Fruit fly (Drosophila melanogaster) whole organism, prepupa: Measurements from ENCODE around the gene CG17264.

ENCODE experiments used
- CG10631 ChIP-seq: fragments of 200-800 bp; sonication (Bioruptor generic); optimal IDR thresholded peaks from 2 replicates; lab custom pipeline; 2016; ENCODE audit warnings: missing biosample characterization, missing genetic modification characterization
- CG11294 ChIP-seq: fragments of 200-800 bp; sonication (Bioruptor generic); IDR thresholded peaks from 2 replicates; pipeline ENCODE4 v1.3.6; 2022; ENCODE audit warnings: missing biosample characterization, missing genetic modification characterization
- CG11902 ChIP-seq: fragments of 200-800 bp; sonication (Bioruptor generic); optimal IDR thresholded peaks from 3 replicates; lab custom pipeline; 2016; ENCODE audit warnings: missing biosample characterization, missing genetic modification characterization
- CG15336 ChIP-seq: fragments of 200-800 bp; sonication (Bioruptor generic); IDR thresholded peaks from 2 replicates; pipeline ENCODE4 v1.3.6; 2022; ENCODE audit warnings: missing biosample characterization, missing genetic modification characterization
- CG3032 ChIP-seq: fragments of 200-800 bp; optimal IDR thresholded peaks from 2 replicates; lab custom pipeline; 2019; ENCODE audit warnings: missing biosample characterization, mild to moderate bottlenecking, missing genetic modification characterization, moderate library complexity
- CG31627 ChIP-seq: fragments of 200-800 bp; sonication (Bioruptor generic); optimal IDR thresholded peaks from 3 replicates; lab custom pipeline; 2016; ENCODE audit warnings: missing biosample characterization, missing genetic modification characterization
- CG32006 ChIP-seq: fragments of 200-800 bp; sonication (Bioruptor generic); optimal IDR thresholded peaks from 3 replicates; lab custom pipeline; 2017; ENCODE audit warnings: missing biosample characterization, mild to moderate bottlenecking, missing genetic modification characterization
- CG3919 ChIP-seq: fragments of 200-800 bp; sonication (Bioruptor generic); optimal IDR thresholded peaks from 3 replicates; lab custom pipeline; 2016; ENCODE audit warnings: missing biosample characterization, missing genetic modification characterization
- CG6163 ChIP-seq: fragments of 200-800 bp; sonication (Bioruptor generic); IDR thresholded peaks from 3 replicates; pipeline ENCODE4 v1.3.6; 2022; ENCODE audit warnings: missing biosample characterization, missing genetic modification characterization
- CG6276 ChIP-seq: fragments of 200-800 bp; sonication (Bioruptor generic); optimal IDR thresholded peaks from 2 replicates; lab custom pipeline; 2017; ENCODE audit warnings: missing biosample characterization, mild to moderate bottlenecking, missing genetic modification characterization
- CG7368 ChIP-seq: fragments of 200-800 bp; sonication (Bioruptor generic); optimal IDR thresholded peaks from 3 replicates; lab custom pipeline; 2016; ENCODE audit warnings: missing biosample characterization, missing genetic modification characterization
- CG8119 ChIP-seq: fragments of 200-800 bp; sonication (Bioruptor generic); IDR thresholded peaks from 3 replicates; pipeline ENCODE4 v1.3.6; 2022; ENCODE audit warnings: missing biosample characterization, missing genetic modification characterization
- CG8319 ChIP-seq: fragments of 200-800 bp; sonication (Bioruptor generic); optimal IDR thresholded peaks from 3 replicates; lab custom pipeline; 2016; ENCODE audit warnings: missing biosample characterization, missing genetic modification characterization
- CG9139 ChIP-seq: fragments of 200-800 bp; sonication (Bioruptor generic); optimal IDR thresholded peaks from 3 replicates; lab custom pipeline; 2017; ENCODE audit warnings: missing biosample characterization, mild to moderate bottlenecking, missing genetic modification characterization
- Eip78C ChIP-seq: fragments of 200-800 bp; sonication (Bioruptor generic); peaks from one replicate; lab custom pipeline; 2016; ENCODE audit warnings: missing biosample characterization, missing genetic modification characterization
- Ets21C ChIP-seq: fragments of 200-800 bp; sonication (Bioruptor generic); optimal IDR thresholded peaks from 3 replicates; lab custom pipeline; 2016; ENCODE audit warnings: missing biosample characterization, missing genetic modification characterization
- Ets96B ChIP-seq: fragments of 200-800 bp; optimal IDR thresholded peaks from 2 replicates; lab custom pipeline; 2019; ENCODE audit warnings: missing biosample characterization, mild to moderate bottlenecking, missing genetic modification characterization, moderate library complexity
- Gug ChIP-seq: fragments of 200-800 bp; sonication (Bioruptor generic); IDR thresholded peaks from 2 replicates; pipeline ENCODE4 v1.3.6; 2022; ENCODE audit warnings: missing biosample characterization, missing genetic modification characterization
- Hr38 ChIP-seq: sonication (Bioruptor generic); optimal IDR thresholded peaks from 2 replicates; lab custom pipeline; 2016; ENCODE audit warnings: missing biosample characterization, missing genetic modification characterization
- Hr39 ChIP-seq: fragments of 200-800 bp; sonication (Bioruptor generic); optimal IDR thresholded peaks from 2 replicates; lab custom pipeline; 2016; ENCODE audit warnings: missing biosample characterization, missing genetic modification characterization
- Hr4 ChIP-seq: fragments of 200-800 bp; sonication (Bioruptor generic); optimal IDR thresholded peaks from 3 replicates; lab custom pipeline; 2016; ENCODE audit warnings: missing biosample characterization, missing genetic modification characterization
- Met ChIP-seq: fragments of 200-800 bp; sonication (Bioruptor generic); optimal IDR thresholded peaks from 3 replicates; lab custom pipeline; 2016; ENCODE audit warnings: missing biosample characterization, missing genetic modification characterization
- Smox ChIP-seq: fragments of 200-800 bp; sonication (Bioruptor generic); optimal IDR thresholded peaks from 3 replicates; lab custom pipeline; 2016; ENCODE audit warnings: missing biosample characterization, missing genetic modification characterization
- Sox102F ChIP-seq: fragments of 200-800 bp; sonication (Bioruptor generic); optimal IDR thresholded peaks from 2 replicates; lab custom pipeline; 2016; ENCODE audit warnings: missing biosample characterization, mild to moderate bottlenecking, missing genetic modification characterization
- acj6 ChIP-seq: fragments of 200-800 bp; sonication (Bioruptor generic); optimal IDR thresholded peaks from 3 replicates; lab custom pipeline; 2016; ENCODE audit warnings: missing biosample characterization, missing genetic modification characterization
- cyc ChIP-seq: fragments of 200-800 bp; sonication (Bioruptor generic); optimal IDR thresholded peaks from 3 replicates; lab custom pipeline; 2016; ENCODE audit warnings: missing biosample characterization, missing genetic modification characterization
- dsx ChIP-seq: fragments of 200-800 bp; optimal IDR thresholded peaks from 3 replicates; lab custom pipeline; 2019; ENCODE audit warnings: missing biosample characterization, mild to moderate bottlenecking, missing genetic modification characterization, moderate library complexity; ENCODE audit not compliant: poor library complexity, severe bottlenecking
- eg ChIP-seq: fragments of 200-800 bp; sonication (Bioruptor generic); IDR thresholded peaks from 3 replicates; pipeline ENCODE4 v1.3.6; 2022; ENCODE audit warnings: missing biosample characterization, missing genetic modification characterization
- fd85E ChIP-seq: fragments of 200-800 bp; sonication (Bioruptor generic); optimal IDR thresholded peaks from 3 replicates; lab custom pipeline; 2016; ENCODE audit warnings: missing biosample characterization, missing genetic modification characterization
- pdm3 ChIP-seq: fragments of 200-800 bp; sonication (Bioruptor generic); optimal IDR thresholded peaks from 3 replicates; lab custom pipeline; 2016; ENCODE audit warnings: missing biosample characterization, missing genetic modification characterization
- salr ChIP-seq, 2 experiments: fragments of 200-800 bp; sonication (Bioruptor generic); optimal IDR thresholded peaks; 3 replicates each; lab custom pipeline; 2016 to 2018; ENCODE audit warnings: missing biosample characterization in 2 of 2, missing genetic modification characterization in 2 of 2, mild to moderate bottlenecking in 1 of 2
- svp ChIP-seq: fragments of 200-800 bp; sonication (Bioruptor generic); peaks from one replicate; lab custom pipeline; 2016; ENCODE audit warnings: missing biosample characterization, missing genetic modification characterization

Gene CG17264

DNA sequence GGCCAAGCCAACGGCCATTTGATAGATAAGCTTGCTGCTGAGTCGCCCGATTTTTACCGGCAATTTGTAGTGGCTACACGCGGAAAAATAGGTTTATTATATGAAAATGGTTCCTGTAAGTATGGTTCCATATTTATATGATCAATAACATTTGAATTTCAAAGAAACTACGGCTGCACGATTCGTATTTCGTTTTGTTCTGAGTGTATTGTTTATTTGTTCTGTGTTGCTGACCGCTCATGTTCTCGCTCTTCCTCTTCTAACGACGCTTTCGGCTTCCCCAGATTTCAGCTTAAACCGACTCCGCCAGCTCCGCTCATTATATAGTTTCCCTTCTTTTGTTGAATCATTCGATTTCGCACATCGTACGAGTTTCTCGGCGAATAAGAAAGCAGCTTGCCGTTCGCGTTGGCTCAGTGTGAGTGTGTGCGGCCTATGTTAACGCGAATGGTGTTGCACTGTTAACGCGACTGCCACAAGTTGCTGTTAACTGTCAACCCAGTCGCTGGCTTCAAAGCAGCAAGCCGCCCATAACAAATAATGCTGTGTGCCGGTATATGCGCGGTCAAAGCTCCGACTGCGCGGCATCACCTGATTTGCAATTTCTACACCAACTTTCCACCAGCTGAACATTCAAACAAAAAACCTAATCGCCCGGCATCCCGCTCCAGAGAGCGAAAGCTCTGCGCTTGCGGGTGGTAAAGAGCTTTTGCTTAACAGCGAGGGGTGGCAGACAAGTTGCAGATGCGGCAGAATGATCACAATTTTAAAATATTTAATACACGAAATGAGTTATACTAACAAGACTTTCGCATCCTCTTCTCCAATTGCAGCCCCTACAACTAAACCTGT is 40.7 kb downstream of the CG17264 start:
- TF ChIP-seq CG8119 (GFP tag; lab: Robert Waterston, UW) (peak; percentile 39; the same call in 2 of the 3 replicates), CG11902 (GFP tag; lab: Kevin White, UChicago) (no peak), cyc (GFP tag; lab: Kevin White, UChicago) (peak; percentile 3), fd85E (no peak), CG3919 (peak; percentile 12), CG6276 (GFP tag; lab: Kevin White, UChicago) (no peak), CG7368 (GFP tag; lab: Kevin White, UChicago) (no peak), CG8319 (GFP tag; lab: Kevin White, UChicago) (no peak), CG32006 (GFP tag; lab: Kevin White, UChicago) (peak; percentile 65), CG3032 (tag; lab: Kevin White, UChicago) (no peak), Sox102F (GFP tag; lab: Kevin White, UChicago) (peak; percentile 36), Met (GFP tag; lab: Kevin White, UChicago) (peak; percentile 4), svp (GFP tag; lab: Kevin White, UChicago) (peak; percentile 35), salr (GFP tag; optimal IDR thresholded peaks at IDR 0.05; lab: Kevin White, UChicago) (peak in 1 of 2 experiments; percentile 5), Ets96B (no peak), CG6163 (GFP tag; lab: Robert Waterston, UW) (peak; percentile 63; the same call in 2 of the 3 replicates), Hr4 (GFP tag; lab: Kevin White, UChicago) (peak; percentile 56), eg (peak; percentile 44), Eip78C (GFP tag; lab: Kevin White, UChicago) (peak; percentile 73), CG10631 (GFP tag; lab: Kevin White, UChicago) (peak; percentile 9), Hr39 (GFP tag; lab: Kevin White, UChicago) (peak; percentile 9), pdm3 (GFP tag; lab: Kevin White, UChicago) (peak; percentile 31), Gug (GFP tag; lab: Robert Waterston, UW) (peak; percentile 29; the same call in 1 of the 2 replicates), dsx (GFP tag; lab: Kevin White, UChicago) (no peak), CG11294 (GFP tag; lab: Robert Waterston, UW) (0 out of 2 replicates have a peak, but pooled peaks have one; percentile 16), CG15336 (peak; percentile 51), CG31627 (GFP tag; lab: Kevin White, UChicago) (peak; percentile 16)

DNA sequence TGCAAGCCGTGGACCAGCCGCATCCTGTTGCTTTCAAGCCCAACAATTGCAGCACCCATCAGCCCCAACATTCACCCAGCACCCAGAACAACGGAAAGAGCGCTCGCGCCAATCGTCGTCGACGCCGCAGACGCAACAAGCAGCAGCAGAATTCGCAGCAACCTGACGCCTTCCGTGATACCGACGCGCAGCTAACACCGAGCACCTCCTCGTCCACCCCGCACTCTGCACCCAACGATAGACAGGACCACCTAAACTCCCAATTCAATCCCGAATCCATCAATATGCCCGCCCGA is 41.3 kb downstream of the CG17264 start:
- no peak for TF ChIP-seq Smox (GFP tag; lab: Kevin White, UChicago)
- TF ChIP-seq CG9139 (GFP tag; lab: Kevin White, UChicago), result no peak
- TF ChIP-seq salr (GFP tag; optimal IDR thresholded peaks at IDR 0.05; lab: Kevin White, UChicago), result no peak
- TF ChIP-seq acj6 (GFP tag; lab: Kevin White, UChicago), result no peak
- no peak for TF ChIP-seq Ets21C (GFP tag; lab: Kevin White, UChicago)
- no peak for TF ChIP-seq Hr38 (GFP tag; lab: Kevin White, UChicago)
- no peak for TF ChIP-seq CG32006 (GFP tag; lab: Kevin White, UChicago)
